Fruit fly (Drosophila melanogaster) whole organism, prepupa: ENCODE data around the gene M1BP.

Experiments
- CG11294 ChIP-seq: fragments of 200-800 bp; sonication (Bioruptor generic); IDR thresholded peaks from 2 replicates; pipeline ENCODE4 v1.3.6; 2022; ENCODE audit warnings: missing biosample characterization, missing genetic modification characterization
- CG16779 ChIP-seq: fragments of 200-800 bp; sonication (Bioruptor generic); optimal IDR thresholded peaks from 3 replicates; lab custom pipeline; 2017; ENCODE audit warnings: missing biosample characterization, mild to moderate bottlenecking, missing genetic modification characterization
- CG31627 ChIP-seq: fragments of 200-800 bp; sonication (Bioruptor generic); optimal IDR thresholded peaks from 3 replicates; lab custom pipeline; 2016; ENCODE audit warnings: missing biosample characterization, missing genetic modification characterization
- CG3919 ChIP-seq: fragments of 200-800 bp; sonication (Bioruptor generic); optimal IDR thresholded peaks from 3 replicates; lab custom pipeline; 2016; ENCODE audit warnings: missing biosample characterization, missing genetic modification characterization
- CG6808 ChIP-seq: fragments of 200-800 bp; sonication (Bioruptor generic); optimal IDR thresholded peaks from 3 replicates; lab custom pipeline; 2017; ENCODE audit warnings: missing biosample characterization, missing genetic modification characterization, mild to moderate bottlenecking, moderate library complexity, missing genetic modification reagents
- CG6854 ChIP-seq: fragments of 200-800 bp; sonication (Bioruptor generic); optimal IDR thresholded peaks from 2 replicates; lab custom pipeline; 2017; ENCODE audit warnings: missing biosample characterization, mild to moderate bottlenecking, missing genetic modification characterization
- CG8119 ChIP-seq: fragments of 200-800 bp; sonication (Bioruptor generic); IDR thresholded peaks from 3 replicates; pipeline ENCODE4 v1.3.6; 2022; ENCODE audit warnings: missing biosample characterization, missing genetic modification characterization
- CG8632 ChIP-seq: fragments of 200-800 bp; sonication (Bioruptor generic); optimal IDR thresholded peaks from 3 replicates; lab custom pipeline; 2016; ENCODE audit warnings: missing biosample characterization, missing genetic modification characterization
- Gug ChIP-seq: fragments of 200-800 bp; sonication (Bioruptor generic); IDR thresholded peaks from 2 replicates; pipeline ENCODE4 v1.3.6; 2022; ENCODE audit warnings: missing biosample characterization, missing genetic modification characterization
- eg ChIP-seq: fragments of 200-800 bp; sonication (Bioruptor generic); IDR thresholded peaks from 3 replicates; pipeline ENCODE4 v1.3.6; 2022; ENCODE audit warnings: missing biosample characterization, missing genetic modification characterization
- fd59A ChIP-seq: fragments of 200-800 bp; sonication (Bioruptor generic); optimal IDR thresholded peaks from 2 replicates; lab custom pipeline; 2017; ENCODE audit warnings: missing biosample characterization, mild to moderate bottlenecking, missing genetic modification characterization, missing genetic modification reagents
- pdm3 ChIP-seq: fragments of 200-800 bp; sonication (Bioruptor generic); optimal IDR thresholded peaks from 3 replicates; lab custom pipeline; 2016; ENCODE audit warnings: missing biosample characterization, missing genetic modification characterization
- spab ChIP-seq: fragments of 200-800 bp; sonication (Bioruptor generic); optimal IDR thresholded peaks from 2 replicates; lab custom pipeline; 2017; ENCODE audit warnings: missing biosample characterization, mild to moderate bottlenecking, missing genetic modification characterization, missing genetic modification reagents
- svp ChIP-seq: fragments of 200-800 bp; sonication (Bioruptor generic); peaks from one replicate; lab custom pipeline; 2016; ENCODE audit warnings: missing biosample characterization, missing genetic modification characterization

DNA sequence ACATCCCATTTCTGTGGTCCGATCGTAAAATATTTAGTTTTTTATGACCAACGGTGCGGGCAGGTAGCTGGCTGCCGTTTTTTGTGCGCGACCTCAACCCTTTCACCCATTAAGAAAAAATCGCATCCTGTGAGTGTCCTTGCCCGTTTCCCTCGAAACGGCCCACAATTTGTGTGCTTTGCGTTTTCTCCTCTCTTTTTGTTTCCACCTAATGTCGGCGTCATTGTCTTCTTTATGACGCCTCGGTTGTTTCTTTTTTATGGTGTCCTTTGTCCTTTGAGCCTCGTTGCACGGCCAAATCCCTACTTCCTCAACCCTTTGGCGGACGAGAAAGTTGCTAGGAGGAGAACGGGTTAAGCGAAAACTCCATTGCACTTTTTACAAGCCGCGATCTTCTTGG is 30.3 kb downstream of the M1BP start:
- no peak for TF ChIP-seq CG16779
- TF ChIP-seq svp (GFP tag; lab: Kevin White, UChicago): no peak
- no peak for TF ChIP-seq CG31627
- no peak for TF ChIP-seq CG11294
- TF ChIP-seq CG8632 (GFP tag; lab: Kevin White, UChicago): no peak
- TF ChIP-seq eg (GFP tag; lab: Robert Waterston, UW): no peak
- TF ChIP-seq CG6854 (GFP tag; lab: Kevin White, UChicago): no peak
- no peak for TF ChIP-seq Gug (GFP tag; lab: Robert Waterston, UW)
- no peak for TF ChIP-seq spab (GFP tag; lab: Kevin White, UChicago)
- no peak for TF ChIP-seq CG6808
- no peak for TF ChIP-seq fd59A (GFP tag; lab: Kevin White, UChicago)
- TF ChIP-seq CG8119 (GFP tag; lab: Robert Waterston, UW): no peak
- no peak for TF ChIP-seq CG3919 (GFP tag; lab: Kevin White, UChicago)
- TF ChIP-seq pdm3: no peak
